Worm (Caenorhabditis elegans) whole organism, early embryonic: Measurements from ENCODE around the gene C45B11.6.

Experiments used
- ama-1 ChIP-seq: fragments of 150-350 bp; optimal IDR thresholded peaks from 2 replicates; lab custom pipeline; 2014
- ceh-13 ChIP-seq: fragments of 200-800 bp; sonication (Bioruptor generic); optimal IDR thresholded peaks from 2 replicates; lab custom pipeline; 2018; ENCODE audit warnings: mild to moderate bottlenecking, missing genetic modification characterization, missing compliant biosample characterization
- ceh-36 ChIP-seq: sonication (generic microtip); optimal IDR thresholded peaks from 2 replicates; lab custom pipeline; 2016; ENCODE audit warnings: missing genetic modification characterization, inconsistent platforms, missing compliant biosample characterization
- ets-7 ChIP-seq: sonication (generic microtip); optimal IDR thresholded peaks from 2 replicates; lab custom pipeline; 2016; ENCODE audit warnings: missing genotype, missing genetic modification characterization, missing compliant biosample characterization
- hmbx-1 ChIP-seq: sonication (generic microtip); optimal IDR thresholded peaks from 2 replicates; lab custom pipeline; 2016; ENCODE audit warnings: mild to moderate bottlenecking, missing genetic modification characterization, missing compliant biosample characterization
- hnd-1 ChIP-seq: sonication (generic microtip); optimal IDR thresholded peaks from 2 replicates; lab custom pipeline; 2016; ENCODE audit warnings: missing genetic modification characterization, missing compliant biosample characterization
- sea-1 ChIP-seq: fragments of 200-800 bp; sonication (Bioruptor generic); conservative IDR thresholded peaks from 2 replicates; pipeline ENCODE4 v1.3.6; 2022; ENCODE audit warnings: missing genetic modification characterization, missing compliant biosample characterization
- tbx-11 ChIP-seq: fragments of 200-800 bp; sonication (Bioruptor generic); IDR thresholded peaks from 2 replicates; pipeline ENCODE4 v1.3.6; 2022; ENCODE audit warnings: missing genetic modification characterization, missing compliant biosample characterization

ce11 chrV:11040473-11040872, 3.4 kb upstream of the C45B11.6 start, which contains the start of gene C45B11.8:
- TF ChIP-seq ceh-13 (GFP tag; lab: Kevin White, UChicago): no peak
- TF ChIP-seq ceh-36 (tag; lab: Kevin White, UChicago): no peak
- no peak for TF ChIP-seq ets-7 (tag; lab: Kevin White, UChicago)
- TF ChIP-seq ama-1 (lab: Kevin White, UChicago): no peak
- TF ChIP-seq tbx-11 (GFP tag; lab: Robert Waterston, UW): no peak
- no peak for TF ChIP-seq hnd-1 (tag; lab: Kevin White, UChicago)
- TF ChIP-seq hmbx-1 (tag; lab: Kevin White, UChicago): no peak
- TF ChIP-seq sea-1 (GFP tag; lab: Robert Waterston, UW): no peak
